Worm (Caenorhabditis elegans) whole organism, L3 larva: Measurements from ENCODE around the gene Y11D7A.19.

Source experiments
- ama-1 ChIP-seq: fragments of 150-350 bp; optimal IDR thresholded peaks from 2 replicates; lab custom pipeline; 2018
- jun-1 ChIP-seq: fragments of 150-350 bp; optimal IDR thresholded peaks from 2 replicates; lab custom pipeline; 2014; ENCODE audit warnings: missing biosample characterization, missing genetic modification reagents, missing genetic modification characterization
- lsy-12 ChIP-seq: sonication (generic microtip); optimal IDR thresholded peaks from 2 replicates; lab custom pipeline; 2016; ENCODE audit warnings: mild to moderate bottlenecking, missing genetic modification characterization, missing compliant biosample characterization
- mdl-1 ChIP-seq: fragments of 150-350 bp; optimal IDR thresholded peaks from 2 replicates; lab custom pipeline; 2014; ENCODE audit warnings: missing biosample characterization, missing genetic modification characterization
- nhr-12 ChIP-seq: fragments of 150-350 bp; optimal IDR thresholded peaks from 2 replicates; lab custom pipeline; 2014; ENCODE audit warnings: missing biosample characterization, missing genetic modification characterization
- pha-4 ChIP-seq: fragments of 150-350 bp; optimal IDR thresholded peaks from 2 replicates; lab custom pipeline; 2014; ENCODE audit warnings: missing biosample characterization, missing genetic modification reagents, missing genetic modification characterization
- skn-1 ChIP-seq: fragments of 150-350 bp; optimal IDR thresholded peaks from 2 replicates; lab custom pipeline; 2014; ENCODE audit warnings: missing biosample characterization, missing genetic modification characterization
- tbx-2 ChIP-seq: sonication (generic microtip); optimal IDR thresholded peaks from 2 replicates; lab custom pipeline; 2016; ENCODE audit warnings: mild to moderate bottlenecking, missing genetic modification characterization, missing compliant biosample characterization

DNA sequence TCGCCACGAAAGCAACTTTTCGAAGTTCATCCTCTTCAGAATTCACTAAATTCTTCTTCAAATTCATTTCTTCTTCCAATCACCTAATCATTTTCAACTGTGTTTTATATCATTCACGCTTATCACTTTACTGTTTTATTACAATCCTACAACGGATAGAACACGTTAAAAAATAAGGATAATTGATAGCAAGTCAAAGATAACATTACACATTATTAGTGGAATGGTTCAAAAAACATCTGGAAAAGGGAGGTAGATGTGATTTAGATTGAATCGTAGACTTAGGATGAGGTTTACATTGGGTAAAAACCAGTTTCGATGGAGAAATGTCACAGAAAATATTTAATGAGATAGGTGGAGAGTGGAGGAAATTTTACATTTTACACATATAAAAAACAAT is 4.7 kb downstream of the Y11D7A.19 start, which contains the start of gene col-120:
- TF ChIP-seq nhr-12 (tag; lab: Kevin White, UChicago), result no peak
- TF ChIP-seq pha-4 (tag; lab: Kevin White, UChicago), result no peak
- no peak for TF ChIP-seq mdl-1 (tag; lab: Kevin White, UChicago)
- no peak for TF ChIP-seq tbx-2
- TF ChIP-seq skn-1, result no peak
- no peak for TF ChIP-seq jun-1 (tag; lab: Kevin White, UChicago)
- TF ChIP-seq lsy-12 (tag; lab: Kevin White, UChicago), result no peak
- TF ChIP-seq ama-1 (lab: Kevin White, UChicago), result no peak
